4 fruit fly cellular contexts compared by ENCODE assay signal in genomic region chrX:6777394-6777793, dm6.
A peak's percentile ranks its signal among the peaks of the same experiment; 100 is the strongest.
TF ChIP-seq lines count a peak whose summit lies in the region.

No protein-coding gene starts in this region.

- no peak for TF ChIP-seq CTCF in whole organism, embryonic (GFP tag; optimal IDR thresholded peaks at IDR 0.05; lab: Kevin White, UChicago)

TF ChIP-seq in whole organism, embryonic, 481 proteins besides CTCF, POLR2A, EP300 and RAD21 (continues in another document):
- TF ChIP-seq az2 (GFP tag; optimal IDR thresholded peaks at IDR 0.05; lab: Kevin White, UChicago) (peak; percentile 6), CG17829 (tag; optimal IDR thresholded peaks at IDR 0.05; lab: Kevin White, UChicago) (peak; percentile 0), CG1603 (tag; optimal IDR thresholded peaks at IDR 0.05; lab: Kevin White, UChicago) (peak; percentile 48), CG6689 (GFP tag; IDR thresholded peaks at IDR 0.05; lab: Robert Waterston, UW) (0 out of 2 replicates have a peak, but pooled peaks have one; percentile 13), sens (GFP tag; lab: Kevin White, UChicago) (peak; percentile 89), Doc2 (GFP tag; IDR thresholded peaks at IDR 0.05; lab: Robert Waterston, UW) (no peak), crol (GFP tag; IDR thresholded peaks at IDR 0.05; lab: Robert Waterston, UW) (0 out of 2 replicates have a peak, but pooled peaks have one; percentile 3), CG3726 (GFP tag; IDR thresholded peaks at IDR 0.05; lab: Robert Waterston, UW) (no peak), CG4404 (GFP tag; IDR thresholded peaks at IDR 0.05; lab: Robert Waterston, UW) (peak; percentile 35; the same call in 1 of the 2 replicates), CG13424 (tag; optimal IDR thresholded peaks at IDR 0.05; lab: Kevin White, UChicago) (no peak), dmrt11E (tag; optimal IDR thresholded peaks at IDR 0.05; lab: Kevin White, UChicago) (peak; percentile 59), kah (GFP tag; optimal IDR thresholded peaks at IDR 0.05; lab: Kevin White, UChicago) (no peak), Dbx (GFP tag; IDR thresholded peaks at IDR 0.05; lab: Robert Waterston, UW) (no peak), Drgx (GFP tag; IDR thresholded peaks at IDR 0.05; lab: Robert Waterston, UW) (peak; percentile 50), lola (GFP tag; optimal IDR thresholded peaks at IDR 0.05; lab: Kevin White, UChicago) (peak in 1 of 3 experiments; percentile 42), zen2 (GFP tag; IDR thresholded peaks at IDR 0.05; lab: Robert Waterston, UW; ENCODE audit: partially characterized antibody) (no peak), CG3995 (GFP tag; optimal IDR thresholded peaks at IDR 0.05; lab: Kevin White, UChicago) (no peak), CG7271 (tag; optimal IDR thresholded peaks at IDR 0.05; lab: Kevin White, UChicago) (no peak), jing (GFP tag; optimal IDR thresholded peaks at IDR 0.05; lab: Kevin White, UChicago) (no peak), zf30C (GFP tag; optimal IDR thresholded peaks at IDR 0.05; lab: Kevin White, UChicago) (peak; percentile 78), amos (GFP tag; IDR thresholded peaks at IDR 0.05; lab: Robert Waterston, UW; ENCODE audit: partially characterized antibody) (no peak), Med (GFP tag; lab: Kevin White, UChicago) (peak; percentile 59)

TF ChIP-seq in whole organism, prepupa, 60 proteins besides CTCF, POLR2A, EP300 and RAD21 (continues in another document):
- peak; percentile 63 for TF ChIP-seq CG16779 (tag; optimal IDR thresholded peaks at IDR 0.05; lab: Kevin White, UChicago)
- TF ChIP-seq CG7368 (GFP tag; optimal IDR thresholded peaks at IDR 0.05; lab: Kevin White, UChicago) = peak; percentile 80
- peak; percentile 91 for TF ChIP-seq Sox14 (GFP tag; optimal IDR thresholded peaks at IDR 0.05; lab: Kevin White, UChicago)
- TF ChIP-seq acj6 (GFP tag; optimal IDR thresholded peaks at IDR 0.05; lab: Kevin White, UChicago) = peak; percentile 87
- peak; percentile 83 for TF ChIP-seq Hr4 (GFP tag; optimal IDR thresholded peaks at IDR 0.05; lab: Kevin White, UChicago)
- TF ChIP-seq OdsH (GFP tag; optimal IDR thresholded peaks at IDR 0.05; lab: Kevin White, UChicago) = peak; percentile 88
- TF ChIP-seq svp (GFP tag; lab: Kevin White, UChicago) = peak; percentile 94
- TF ChIP-seq CG1621 (tag; optimal IDR thresholded peaks at IDR 0.05; lab: Kevin White, UChicago) = peak; percentile 92
- peak; percentile 60 for TF ChIP-seq fd85E (GFP tag; optimal IDR thresholded peaks at IDR 0.05; lab: Kevin White, UChicago)
- peak; percentile 95 for TF ChIP-seq Ets96B (tag; optimal IDR thresholded peaks at IDR 0.05; lab: Kevin White, UChicago)
- TF ChIP-seq Ets21C (GFP tag; optimal IDR thresholded peaks at IDR 0.05; lab: Kevin White, UChicago) = peak; percentile 86
- peak; percentile 68 for TF ChIP-seq CG6276 (GFP tag; optimal IDR thresholded peaks at IDR 0.05; lab: Kevin White, UChicago)
- peak; percentile 85 for TF ChIP-seq spab (GFP tag; optimal IDR thresholded peaks at IDR 0.05; lab: Kevin White, UChicago)
- TF ChIP-seq pdm3 (GFP tag; optimal IDR thresholded peaks at IDR 0.05; lab: Kevin White, UChicago) = peak; percentile 89
- peak; percentile 90 for TF ChIP-seq Sox102F (GFP tag; optimal IDR thresholded peaks at IDR 0.05; lab: Kevin White, UChicago)
- peak; percentile 93 for TF ChIP-seq dsx (GFP tag; optimal IDR thresholded peaks at IDR 0.05; lab: Kevin White, UChicago; ENCODE audit: poor library complexity, severe bottlenecking)
- peak; percentile 92 for TF ChIP-seq esn (GFP tag; optimal IDR thresholded peaks at IDR 0.05; lab: Kevin White, UChicago)
- TF ChIP-seq CG6808 (GFP tag; optimal IDR thresholded peaks at IDR 0.05; lab: Kevin White, UChicago) = peak; percentile 91
- TF ChIP-seq Blimp-1 (GFP tag; optimal IDR thresholded peaks at IDR 0.05; lab: Kevin White, UChicago) = peak; percentile 58
- TF ChIP-seq Met (GFP tag; optimal IDR thresholded peaks at IDR 0.05; lab: Kevin White, UChicago) = peak; percentile 91
- TF ChIP-seq CG11762 (GFP tag; optimal IDR thresholded peaks at IDR 0.05; lab: Kevin White, UChicago; ENCODE audit: insufficient read depth) = peak; percentile 87
- peak; percentile 91 for TF ChIP-seq Hr39 (GFP tag; optimal IDR thresholded peaks at IDR 0.05; lab: Kevin White, UChicago)
- peak; percentile 94 for TF ChIP-seq CG10669 (GFP tag; optimal IDR thresholded peaks at IDR 0.05; lab: Kevin White, UChicago)

TF ChIP-seq in whole organism, pupa, 21 proteins besides CTCF, POLR2A, EP300 and RAD21:
- TF ChIP-seq gl (tag; optimal IDR thresholded peaks at IDR 0.05; lab: Kevin White, UChicago) (peak; percentile 85), Pif1A (GFP tag; optimal IDR thresholded peaks at IDR 0.05; lab: Kevin White, UChicago) (peak; percentile 88), CG32121 (GFP tag; IDR thresholded peaks at IDR 0.05; lab: Robert Waterston, UW) (no peak), Pif1B (GFP tag; optimal IDR thresholded peaks at IDR 0.05; lab: Kevin White, UChicago) (peak; percentile 87), CG9948 (tag; optimal IDR thresholded peaks at IDR 0.05; lab: Kevin White, UChicago) (peak; percentile 95), EcR (GFP tag; optimal IDR thresholded peaks at IDR 0.05; lab: Kevin White, UChicago) (no peak), CG12605 (GFP tag; IDR thresholded peaks at IDR 0.05; lab: Robert Waterston, UW) (peak; percentile 71), Ets98B (GFP tag; IDR thresholded peaks at IDR 0.05; lab: Robert Waterston, UW) (peak; percentile 60), Snoo (tag; optimal IDR thresholded peaks at IDR 0.05; lab: Kevin White, UChicago) (peak; percentile 78), CG8301 (tag; optimal IDR thresholded peaks at IDR 0.05; lab: Kevin White, UChicago) (peak; percentile 86), CG14655 (GFP tag; optimal IDR thresholded peaks at IDR 0.05; lab: Kevin White, UChicago) (peak; percentile 90), CG17806 (tag; optimal IDR thresholded peaks at IDR 0.05; lab: Kevin White, UChicago) (peak; percentile 94), CG10348 (GFP tag; IDR thresholded peaks at IDR 0.05; lab: Robert Waterston, UW) (no peak), CG4496 (GFP tag; IDR thresholded peaks at IDR 0.05; lab: Robert Waterston, UW) (peak; percentile 86), fd96Ca (GFP tag; IDR thresholded peaks at IDR 0.05; lab: Robert Waterston, UW) (peak; percentile 57; the same call in 2 of the 3 replicates), CG8159 (tag; optimal IDR thresholded peaks at IDR 0.05; lab: Kevin White, UChicago) (peak; percentile 95), D1 (tag; optimal IDR thresholded peaks at IDR 0.05; lab: Kevin White, UChicago) (peak; percentile 60), CG34367 (tag; optimal IDR thresholded peaks at IDR 0.05; lab: Kevin White, UChicago) (peak; percentile 94), rn (GFP tag; IDR thresholded peaks at IDR 0.05; lab: Robert Waterston, UW) (peak; percentile 53), CG15710 (tag; optimal IDR thresholded peaks at IDR 0.05; lab: Kevin White, UChicago) (peak; percentile 93), CG13204 (GFP tag; optimal IDR thresholded peaks at IDR 0.05; lab: Kevin White, UChicago) (peak; percentile 67)
TF ChIP-seq in whole organism, pupa: peak in this region for 18.

TF ChIP-seq in whole organism, wandering third instar larva, 38 proteins besides CTCF, POLR2A, EP300 and RAD21 (continues in another document):
- TF ChIP-seq fru (GFP tag; optimal IDR thresholded peaks at IDR 0.05; lab: Kevin White, UChicago) (peak; percentile 90), jim (GFP tag; optimal IDR thresholded peaks at IDR 0.05; lab: Kevin White, UChicago) (no peak), dl (GFP tag; optimal IDR thresholded peaks at IDR 0.05; lab: Kevin White, UChicago; ENCODE audit: insufficient read depth in 1 of 2, partially characterized antibody in 2 of 2) (no peak), foxo (GFP tag; optimal IDR thresholded peaks at IDR 0.05; lab: Kevin White, UChicago) (peak in 1 of 2 experiments; percentile 87), Mio (GFP tag; optimal IDR thresholded peaks at IDR 0.05; lab: Kevin White, UChicago) (no peak), Dfd (GFP tag; optimal IDR thresholded peaks at IDR 0.05; lab: Kevin White, UChicago) (no peak), ey (GFP tag; optimal IDR thresholded peaks at IDR 0.05; lab: Kevin White, UChicago) (peak; percentile 88), CG32264 (GFP tag; optimal IDR thresholded peaks at IDR 0.05; lab: Kevin White, UChicago) (peak; percentile 62), rgr (GFP tag; optimal IDR thresholded peaks at IDR 0.05; lab: Kevin White, UChicago) (peak; percentile 82), psq (GFP tag; optimal IDR thresholded peaks at IDR 0.05; lab: Kevin White, UChicago) (peak; percentile 70), dsf (GFP tag; optimal IDR thresholded peaks at IDR 0.05; lab: Kevin White, UChicago; ENCODE audit: borderline replicate concordance) (no peak), Jra (GFP tag; optimal IDR thresholded peaks at IDR 0.05; lab: Kevin White, UChicago) (peak; percentile 3), sv (GFP tag; optimal IDR thresholded peaks at IDR 0.05; lab: Kevin White, UChicago) (no peak), Abd-B (GFP tag; optimal IDR thresholded peaks at IDR 0.05; lab: Kevin White, UChicago) (no peak), woc (GFP tag; optimal IDR thresholded peaks at IDR 0.05; lab: Kevin White, UChicago) (peak; percentile 78), Dif (GFP tag; optimal IDR thresholded peaks at IDR 0.05; lab: Kevin White, UChicago; ENCODE audit: partially characterized antibody) (peak; percentile 1), N (GFP tag; optimal IDR thresholded peaks at IDR 0.05; lab: Kevin White, UChicago) (no peak), Rel (GFP tag; optimal IDR thresholded peaks at IDR 0.05; lab: Kevin White, UChicago) (no peak), Rel (tag; optimal IDR thresholded peaks at IDR 0.05; lab: Kevin White, UChicago) (peak; percentile 28), Hr78 (GFP tag; optimal IDR thresholded peaks at IDR 0.05; lab: Kevin White, UChicago) (no peak), lola (GFP tag; optimal IDR thresholded peaks at IDR 0.05; lab: Kevin White, UChicago) (no peak), HLH106 (tag; optimal IDR thresholded peaks at IDR 0.05; lab: Kevin White, UChicago) (peak; percentile 87), dmrt93B (GFP tag; optimal IDR thresholded peaks at IDR 0.05; lab: Kevin White, UChicago) (peak; percentile 73), usp (GFP tag; optimal IDR thresholded peaks at IDR 0.05; lab: Kevin White, UChicago) (no peak), sage (GFP tag; optimal IDR thresholded peaks at IDR 0.05; lab: Kevin White, UChicago) (peak; percentile 69), Hr83 (GFP tag; optimal IDR thresholded peaks at IDR 0.05; lab: Kevin White, UChicago; ENCODE audit: poor library complexity, severe bottlenecking) (no peak), pan (optimal IDR thresholded peaks at IDR 0.05; lab: Kevin White, UChicago) (no peak), GATAd (GFP tag; optimal IDR thresholded peaks at IDR 0.05; lab: Kevin White, UChicago) (no peak), Vsx2 (GFP tag; optimal IDR thresholded peaks at IDR 0.05; lab: Kevin White, UChicago; ENCODE audit: partially characterized antibody) (no peak), OdsH (GFP tag; optimal IDR thresholded peaks at IDR 0.05; lab: Kevin White, UChicago) (peak; percentile 83), CrebA (GFP tag; optimal IDR thresholded peaks at IDR 0.05; lab: Kevin White, UChicago; ENCODE audit: borderline replicate concordance) (no peak), CG9705 (GFP tag; optimal IDR thresholded peaks at IDR 0.05; lab: Kevin White, UChicago) (peak; percentile 70)

Comparison
In these comparisons a context has a peak if more than half of its experiments do, and no peak if none do; other contexts are left out.
1. Of the 7 proteins assayed by ChIP-seq in both whole organism, embryonic and whole organism, prepupa: peak only in whole organism, embryonic: none; only in whole organism, prepupa: Blimp-1, CG16779, CG6854, Gug, Hr39, Lpt and 1 more; in both: none; in neither: 0.